Fruit fly (Drosophila melanogaster) whole organism, embryonic: Measurements from ENCODE around the gene KFase.
A peak's percentile ranks its signal among the peaks of the same experiment; 100 is the strongest.

ENCODE experiments used
- Ada2b ChIP-seq: fragments of 200-800 bp; sonication (Bioruptor generic); IDR thresholded peaks from 2 replicates; pipeline ENCODE4 v1.3.6; 2022; ENCODE audit warnings: missing biosample characterization, missing genetic modification characterization
- Aef1 ChIP-seq: fragments of 200-800 bp; sonication (Bioruptor generic); IDR thresholded peaks from 3 replicates; pipeline ENCODE4 v1.3.6; 2022; ENCODE audit warnings: missing biosample characterization, missing genetic modification characterization
- CG10543 ChIP-seq: fragments of 200-800 bp; sonication (Bioruptor generic); optimal IDR thresholded peaks from 3 replicates; lab custom pipeline; 2017; ENCODE audit warnings: missing biosample characterization, mild to moderate bottlenecking, missing genetic modification characterization, moderate library complexity
- CG11456 ChIP-seq: fragments of 200-800 bp; sonication (Bioruptor generic); IDR thresholded peaks from 3 replicates; pipeline ENCODE4 v1.3.6; 2022; ENCODE audit warnings: missing biosample characterization, missing genetic modification characterization
- CG12391 ChIP-seq: fragments of 200-800 bp; sonication (Bioruptor generic); optimal IDR thresholded peaks from 3 replicates; lab custom pipeline; 2018; ENCODE audit warnings: missing biosample characterization, mild to moderate bottlenecking, missing genetic modification characterization, moderate library complexity
- CG12744 ChIP-seq: fragments of 200-800 bp; sonication (Bioruptor generic); optimal IDR thresholded peaks from 2 replicates; lab custom pipeline; 2016; ENCODE audit warnings: missing biosample characterization, missing genetic modification characterization
- CG13287 ChIP-seq: fragments of 200-800 bp; sonication (Bioruptor generic); IDR thresholded peaks from 2 replicates; pipeline ENCODE4 v1.3.6; 2022; ENCODE audit warnings: missing biosample characterization, missing genetic modification characterization; ENCODE audit not compliant: partially characterized antibody
- CG17328 ChIP-seq: fragments of 200-800 bp; sonication (Bioruptor generic); IDR thresholded peaks from 2 replicates; pipeline ENCODE4 v1.3.6; 2022; ENCODE audit warnings: missing biosample characterization, missing genetic modification characterization
- CG17829 ChIP-seq: fragments of 200-800 bp; optimal IDR thresholded peaks from 2 replicates; lab custom pipeline; 2019; ENCODE audit warnings: missing biosample characterization, mild to moderate bottlenecking, missing genetic modification characterization, moderate library complexity
- CG18262 ChIP-seq: fragments of 200-800 bp; optimal IDR thresholded peaks from 3 replicates; lab custom pipeline; 2019; ENCODE audit warnings: missing biosample characterization, mild to moderate bottlenecking, missing genetic modification characterization, moderate library complexity
- CG1832 ChIP-seq: fragments of 200-800 bp; sonication (Bioruptor generic); optimal IDR thresholded peaks from 2 replicates; lab custom pipeline; 2017; ENCODE audit warnings: missing biosample characterization, mild to moderate bottlenecking, missing genetic modification characterization, inconsistent platforms
- CG2202 ChIP-seq: fragments of 200-800 bp; sonication (Bioruptor generic); optimal IDR thresholded peaks from 2 replicates; lab custom pipeline; 2018; ENCODE audit warnings: missing biosample characterization, mild to moderate bottlenecking, missing genetic modification characterization
- CG3407 ChIP-seq: fragments of 200-800 bp; sonication (Bioruptor generic); optimal IDR thresholded peaks from 2 replicates; lab custom pipeline; 2018; ENCODE audit warnings: missing biosample characterization, mild to moderate bottlenecking, missing genetic modification characterization
- CG34376 ChIP-seq: fragments of 200-800 bp; sonication (Bioruptor generic); optimal IDR thresholded peaks from 2 replicates; lab custom pipeline; 2018; ENCODE audit warnings: missing biosample characterization, mild to moderate bottlenecking, missing genetic modification characterization
- CG4360 ChIP-seq: fragments of 200-800 bp; sonication (Bioruptor generic); IDR thresholded peaks from 2 replicates; pipeline ENCODE4 v1.3.6; 2022; ENCODE audit warnings: missing biosample characterization, missing genetic modification characterization
- CG4820 ChIP-seq: fragments of 200-800 bp; sonication (Bioruptor generic); optimal IDR thresholded peaks from 3 replicates; lab custom pipeline; 2016; ENCODE audit warnings: missing biosample characterization, missing genetic modification characterization
- CG6765 ChIP-seq: fragments of 200-800 bp; sonication (Bioruptor generic); optimal IDR thresholded peaks from 3 replicates; lab custom pipeline; 2017; ENCODE audit warnings: missing biosample characterization, mild to moderate bottlenecking, missing genetic modification characterization
- CG7372 ChIP-seq: fragments of 200-800 bp; sonication (Bioruptor generic); IDR thresholded peaks from 2 replicates; pipeline ENCODE4 v1.3.6; 2022; ENCODE audit warnings: missing biosample characterization, missing genetic modification characterization
- CG7556 ChIP-seq: fragments of 200-800 bp; sonication (Bioruptor generic); optimal IDR thresholded peaks from 2 replicates; lab custom pipeline; 2017; ENCODE audit warnings: missing biosample characterization, mild to moderate bottlenecking, missing genetic modification characterization
- CG8478 ChIP-seq: fragments of >200 bp; optimal IDR thresholded peaks from 2 replicates; lab custom pipeline; 2018
- CG9215 ChIP-seq: fragments of 200-800 bp; sonication (Bioruptor generic); IDR thresholded peaks from 2 replicates; pipeline ENCODE4 v1.3.6; 2022; ENCODE audit warnings: missing biosample characterization, missing genetic modification characterization
- CG9609 ChIP-seq: fragments of 200-800 bp; sonication (Bioruptor generic); optimal IDR thresholded peaks from 3 replicates; lab custom pipeline; 2016; ENCODE audit warnings: missing biosample characterization, missing genetic modification characterization
- CTCF ChIP-seq: fragments of 200-800 bp; sonication (Bioruptor generic); optimal IDR thresholded peaks from 2 replicates; lab custom pipeline; 2017; ENCODE audit warnings: missing biosample characterization, mild to moderate bottlenecking, missing genetic modification characterization, moderate library complexity
- Dek ChIP-seq: fragments of 200-800 bp; sonication (Bioruptor generic); optimal IDR thresholded peaks from 3 replicates; lab custom pipeline; 2019; ENCODE audit warnings: missing biosample characterization, mild to moderate bottlenecking, missing genetic modification characterization, moderate library complexity
- Dip2 ChIP-seq: fragments of 200-800 bp; sonication (Bioruptor generic); IDR thresholded peaks from 2 replicates; pipeline ENCODE4 v1.3.6; 2022; ENCODE audit warnings: missing biosample characterization, missing genetic modification characterization
- Dll ChIP-seq: fragments of 200-800 bp; sonication (Bioruptor generic); IDR thresholded peaks from 4 replicates; pipeline ENCODE4 v1.3.6; 2022; ENCODE audit warnings: missing biosample characterization, missing genetic modification characterization; ENCODE audit not compliant: partially characterized antibody
- Doc3 ChIP-seq: fragments of 200-800 bp; sonication (Bioruptor generic); IDR thresholded peaks from 3 replicates; pipeline ENCODE4 v1.3.6; 2022; ENCODE audit warnings: missing biosample characterization, missing genetic modification characterization; ENCODE audit not compliant: partially characterized antibody
- HLH4C ChIP-seq: fragments of 200-800 bp; sonication (Bioruptor generic); IDR thresholded peaks from 3 replicates; pipeline ENCODE4 v1.3.6; 2022; ENCODE audit warnings: missing biosample characterization, missing genetic modification characterization; ENCODE audit not compliant: partially characterized antibody
- Hey ChIP-seq: fragments of 200-800 bp; sonication (Bioruptor generic); optimal IDR thresholded peaks from 3 replicates; lab custom pipeline; 2018; ENCODE audit warnings: missing biosample characterization, mild to moderate bottlenecking, missing genetic modification characterization
- Lim3 ChIP-seq: fragments of 200-800 bp; sonication (Bioruptor generic); IDR thresholded peaks from 2 replicates; pipeline ENCODE4 v1.3.6; 2022; ENCODE audit warnings: missing biosample characterization, missing genetic modification characterization
- Neu2 ChIP-seq: fragments of 200-800 bp; sonication (Bioruptor generic); optimal IDR thresholded peaks from 3 replicates; lab custom pipeline; 2016; ENCODE audit warnings: missing biosample characterization, missing genetic modification characterization, borderline replicate concordance
- Side ChIP-seq: fragments of 200-800 bp; sonication (Bioruptor generic); optimal IDR thresholded peaks from 2 replicates; lab custom pipeline; 2016; ENCODE audit warnings: missing biosample characterization, missing genetic modification characterization
- Sin3A ChIP-seq: fragments of >200 bp; optimal IDR thresholded peaks from 2 replicates; lab custom pipeline; 2018
- Sry-β ChIP-seq: fragments of 200-800 bp; sonication (Bioruptor generic); optimal IDR thresholded peaks from 2 replicates; lab custom pipeline; 2018; ENCODE audit warnings: missing biosample characterization, mild to moderate bottlenecking, missing genetic modification characterization, moderate library complexity
- Ssrp ChIP-seq: fragments of 200-800 bp; sonication (Bioruptor generic); optimal IDR thresholded peaks from 2 replicates; lab custom pipeline; 2018; ENCODE audit warnings: missing biosample characterization, mild to moderate bottlenecking, missing genetic modification characterization, moderate library complexity
- Xbp1 ChIP-seq: fragments of 200-800 bp; sonication (Bioruptor generic); optimal IDR thresholded peaks from 3 replicates; lab custom pipeline; 2016; ENCODE audit warnings: missing biosample characterization, mild to moderate bottlenecking, missing genetic modification characterization
- az2 ChIP-seq: fragments of 200-800 bp; sonication (Bioruptor generic); optimal IDR thresholded peaks from 3 replicates; lab custom pipeline; 2016; ENCODE audit warnings: missing biosample characterization, missing genetic modification characterization
- cas ChIP-seq: fragments of 200-800 bp; sonication (Bioruptor generic); IDR thresholded peaks from 2 replicates; pipeline ENCODE4 v1.3.6; 2022; ENCODE audit warnings: missing biosample characterization, missing genetic modification characterization
- crc ChIP-seq: fragments of 200-800 bp; sonication (Bioruptor generic); optimal IDR thresholded peaks from 2 replicates; lab custom pipeline; 2016; ENCODE audit warnings: missing biosample characterization, missing genetic modification characterization
- danr ChIP-seq: fragments of 200-800 bp; sonication (Bioruptor generic); IDR thresholded peaks from 2 replicates; pipeline ENCODE4 v1.3.6; 2022; ENCODE audit warnings: missing biosample characterization, missing genetic modification characterization
- dm ChIP-seq: fragments of 200-800 bp; sonication (Bioruptor generic); optimal IDR thresholded peaks from 3 replicates; lab custom pipeline; 2016; ENCODE audit warnings: missing biosample characterization, missing genetic modification characterization
- dysf ChIP-seq: fragments of 200-800 bp; sonication (Bioruptor generic); IDR thresholded peaks from 3 replicates; pipeline ENCODE4 v1.3.6; 2022; ENCODE audit warnings: missing biosample characterization, missing genetic modification characterization
- gcm ChIP-seq: fragments of 200-800 bp; sonication (Bioruptor generic); optimal IDR thresholded peaks from 2 replicates; lab custom pipeline; 2019; ENCODE audit warnings: missing biosample characterization, mild to moderate bottlenecking, missing genetic modification characterization, moderate library complexity
- grn ChIP-seq: fragments of 200-800 bp; sonication (Bioruptor generic); optimal IDR thresholded peaks from 3 replicates; lab custom pipeline; 2017; ENCODE audit warnings: missing biosample characterization, missing genetic modification characterization
- h ChIP-seq: fragments of >200 bp; optimal IDR thresholded peaks from 2 replicates; lab custom pipeline; 2017
- her ChIP-seq: fragments of 200-800 bp; sonication (Bioruptor generic); optimal IDR thresholded peaks from 2 replicates; lab custom pipeline; 2016; ENCODE audit warnings: missing biosample characterization, missing genetic modification characterization
- klu ChIP-seq: fragments of 200-800 bp; sonication (Bioruptor generic); IDR thresholded peaks from 2 replicates; pipeline ENCODE4 v1.3.6; 2022; ENCODE audit warnings: missing biosample characterization, missing genetic modification characterization
- nau ChIP-seq: fragments of 200-800 bp; sonication (Bioruptor generic); optimal IDR thresholded peaks from 3 replicates; lab custom pipeline; 2017; ENCODE audit warnings: missing biosample characterization, mild to moderate bottlenecking, missing genetic modification characterization, missing genetic modification reagents
- so ChIP-seq: fragments of 200-800 bp; sonication (Bioruptor generic); IDR thresholded peaks from 3 replicates; pipeline ENCODE4 v1.3.6; 2022; ENCODE audit warnings: missing biosample characterization, missing genetic modification characterization
- trh ChIP-seq: fragments of 200-800 bp; sonication (Bioruptor generic); optimal IDR thresholded peaks from 2 replicates; lab custom pipeline; 2016; ENCODE audit warnings: missing biosample characterization, missing genetic modification characterization
- tx ChIP-seq: fragments of 200-800 bp; sonication (Bioruptor generic); optimal IDR thresholded peaks from 2 replicates; lab custom pipeline; 2016; ENCODE audit warnings: missing biosample characterization, missing genetic modification characterization
- wdn ChIP-seq: fragments of 200-800 bp; sonication (Bioruptor generic); IDR thresholded peaks from 2 replicates; pipeline ENCODE4 v1.3.6; 2022; ENCODE audit warnings: missing biosample characterization, missing genetic modification characterization

The KFase gene

DNA sequence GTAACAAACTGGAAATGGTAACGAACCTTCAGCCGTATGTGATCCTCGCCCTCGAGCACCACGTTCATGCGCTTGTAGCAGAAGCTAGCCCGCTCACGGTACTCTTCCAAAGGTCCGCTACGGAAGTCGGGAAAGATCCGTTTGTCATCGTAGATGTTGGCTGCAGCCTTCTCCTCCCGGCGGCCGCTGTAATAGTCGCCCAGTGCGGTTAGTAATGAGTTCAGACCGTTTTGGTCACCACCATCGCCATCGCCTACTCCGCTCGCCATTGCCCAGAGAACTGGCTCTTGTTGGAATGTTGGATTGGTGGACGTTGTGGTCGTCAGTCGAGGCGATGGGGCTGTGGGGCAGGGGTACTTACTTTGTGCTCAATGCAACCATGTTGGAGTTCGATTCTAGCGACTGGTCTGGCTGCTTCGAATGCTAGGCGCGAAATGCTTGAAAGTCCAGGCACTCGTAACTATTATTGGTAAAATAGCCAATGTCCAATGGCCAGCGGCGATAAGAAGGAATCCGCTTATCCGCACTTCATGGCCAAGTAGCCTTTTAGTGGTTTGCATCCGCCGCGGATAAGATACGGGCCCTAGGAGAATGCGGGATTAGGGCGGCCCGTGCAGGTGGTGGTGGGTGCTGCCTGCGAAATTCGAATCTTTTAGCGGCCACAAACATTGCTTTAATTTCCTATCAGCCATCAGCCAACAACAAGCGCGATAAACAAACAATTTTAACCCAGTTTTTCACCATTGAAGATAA, 40.8 kb downstream of the KFase start (continued):
- TF ChIP-seq Aef1 (no peak), Dek (tag; lab: Kevin White, UChicago) (no peak), CG1832 (GFP tag; lab: Kevin White, UChicago) (no peak), crc (GFP tag; lab: Kevin White, UChicago) (no peak), Neu2 (GFP tag; lab: Kevin White, UChicago) (peak; percentile 50), CG12391 (tag; lab: Kevin White, UChicago) (no peak), Ssrp (tag; lab: Kevin White, UChicago) (no peak), CG4820 (GFP tag; lab: Kevin White, UChicago) (no peak), cas (GFP tag; lab: Robert Waterston, UW) (no peak), trh (no peak), h (lab: Kevin White, UChicago) (no peak), CG17829 (tag; lab: Kevin White, UChicago) (no peak), nau (GFP tag; lab: Kevin White, UChicago) (no peak), Sin3A (no peak), dm (no peak), Dip2 (GFP tag; lab: Robert Waterston, UW) (no peak), CG34376 (peak; percentile 75), grn (GFP tag; lab: Kevin White, UChicago) (peak; percentile 75), CG13287 (GFP tag; lab: Robert Waterston, UW) (peak; percentile 14; the same call in 1 of the 2 replicates), CG7372 (GFP tag; lab: Robert Waterston, UW) (no peak), dysf (GFP tag; lab: Robert Waterston, UW) (no peak), tx (GFP tag; lab: Kevin White, UChicago) (no peak), so (no peak), wdn (GFP tag; lab: Robert Waterston, UW) (no peak), gcm (peak; percentile 20), danr (GFP tag; lab: Robert Waterston, UW) (no peak), Sry-β (GFP tag; lab: Kevin White, UChicago) (no peak), klu (GFP tag; lab: Robert Waterston, UW) (no peak), Dll (GFP tag; lab: Robert Waterston, UW) (no peak), Ada2b (GFP tag; lab: Robert Waterston, UW) (no peak), Hey (tag; lab: Kevin White, UChicago) (peak; percentile 84), Doc3 (GFP tag; lab: Robert Waterston, UW) (no peak), CG9609 (no peak), CG9215 (GFP tag; lab: Robert Waterston, UW) (no peak), her (GFP tag; lab: Kevin White, UChicago) (no peak), CG2202 (tag; lab: Kevin White, UChicago) (no peak), CG4360 (GFP tag; lab: Robert Waterston, UW) (no peak; the same call in 1 of the 2 replicates), CG7556 (GFP tag; lab: Kevin White, UChicago) (no peak), CG6765 (GFP tag; lab: Kevin White, UChicago) (peak; percentile 32), CG3407 (no peak), az2 (no peak), CTCF (no peak), CG8478 (lab: Kevin White, UChicago) (no peak), HLH4C (GFP tag; lab: Robert Waterston, UW) (0 out of 3 replicates have a peak, but pooled peaks have one; percentile 26), Lim3 (no peak), CG18262 (tag; lab: Kevin White, UChicago) (no peak), Side (GFP tag; lab: Kevin White, UChicago) (no peak), Xbp1 (GFP tag; lab: Kevin White, UChicago) (no peak), CG12744 (GFP tag; lab: Kevin White, UChicago) (no peak), CG17328 (GFP tag; lab: Robert Waterston, UW) (no peak), CG11456 (GFP tag; lab: Robert Waterston, UW) (no peak), CG10543 (GFP tag; lab: Kevin White, UChicago) (peak; percentile 45)
